Worm (Caenorhabditis elegans) whole organism, young adult: Measurements from ENCODE around the gene str-7.
A peak's percentile ranks its signal among the peaks of the same experiment; 100 is the strongest.

Source experiments
- B0035.1 ChIP-seq: sonication (generic microtip); optimal IDR thresholded peaks from 2 replicates; lab custom pipeline; 2016; ENCODE audit warnings: missing genetic modification characterization, mild to moderate bottlenecking, missing compliant biosample characterization, missing genotype, missing genetic modification reagents
- B0336.3 ChIP-seq: fragments of 200-800 bp; sonication (Bioruptor generic); IDR thresholded peaks from 2 replicates; pipeline ENCODE4 v1.3.6; 2022; ENCODE audit warnings: missing genetic modification characterization, missing compliant biosample characterization
- C17E4.6 ChIP-seq: fragments of 200-800 bp; sonication (Bioruptor generic); IDR thresholded peaks from 2 replicates; pipeline ENCODE4 v1.3.6; 2022; ENCODE audit warnings: missing genetic modification reagents, missing genetic modification characterization, missing compliant biosample characterization
- F33H1.4 ChIP-seq: fragments of 200-800 bp; sonication (Bioruptor generic); IDR thresholded peaks from 2 replicates; pipeline ENCODE4 v1.3.6; 2022; ENCODE audit warnings: missing genetic modification reagents, missing genetic modification characterization, missing compliant biosample characterization
- F39B2.1 ChIP-seq: fragments of 200-800 bp; sonication (Bioruptor generic); IDR thresholded peaks from 2 replicates; pipeline ENCODE4 v1.3.6; 2022; ENCODE audit warnings: missing genetic modification reagents, missing genetic modification characterization, missing compliant biosample characterization
- K12H6.12 ChIP-seq: fragments of 200-800 bp; sonication (Bioruptor generic); optimal IDR thresholded peaks from 2 replicates; lab custom pipeline; 2018; ENCODE audit warnings: mild to moderate bottlenecking, missing genetic modification characterization, missing compliant biosample characterization
- T07F8.4 ChIP-seq: sonication (generic microtip); optimal IDR thresholded peaks from 2 replicates; lab custom pipeline; 2016; ENCODE audit warnings: mild to moderate bottlenecking, missing genetic modification characterization, moderate library complexity, missing compliant biosample characterization
- Y53G8AR.9 ChIP-seq: fragments of 200-800 bp; sonication (Bioruptor generic); conservative IDR thresholded peaks from 2 replicates; pipeline ENCODE4 v1.3.6; 2022; ENCODE audit warnings: missing genetic modification reagents, missing genetic modification characterization, missing compliant biosample characterization
- Y79H2A.3 ChIP-seq: fragments of 200-800 bp; sonication (Bioruptor generic); conservative IDR thresholded peaks from 2 replicates; pipeline ENCODE4 v1.3.6; 2022; ENCODE audit warnings: missing genetic modification reagents, missing genetic modification characterization, missing compliant biosample characterization
- ZK185.1 ChIP-seq: sonication (generic microtip); optimal IDR thresholded peaks from 2 replicates; lab custom pipeline; 2016; ENCODE audit warnings: mild to moderate bottlenecking, missing genetic modification characterization, missing compliant biosample characterization; ENCODE audit not compliant: poor library complexity, severe bottlenecking
- akir-1 ChIP-seq: fragments of 200-800 bp; sonication (Bioruptor generic); optimal IDR thresholded peaks from 2 replicates; lab custom pipeline; 2018; ENCODE audit warnings: mild to moderate bottlenecking, missing genetic modification characterization, moderate library complexity, missing compliant biosample characterization
- athp-1 ChIP-seq: sonication (generic microtip); optimal IDR thresholded peaks from 2 replicates; lab custom pipeline; 2017; ENCODE audit warnings: mild to moderate bottlenecking, missing genetic modification characterization, missing compliant biosample characterization
- attf-3 ChIP-seq: fragments of 200-800 bp; sonication (Bioruptor generic); conservative IDR thresholded peaks from 2 replicates; pipeline ENCODE4 v1.3.6; 2022; ENCODE audit warnings: missing genetic modification reagents, missing genetic modification characterization, missing compliant biosample characterization
- attf-5 ChIP-seq: fragments of 200-800 bp; sonication (Bioruptor generic); optimal IDR thresholded peaks from 2 replicates; lab custom pipeline; 2018; ENCODE audit warnings: mild to moderate bottlenecking, missing genetic modification characterization, missing compliant biosample characterization
- cebp-1 ChIP-seq, 2 experiments: fragments of 200-800 bp in 1 of 2; sonication (Bioruptor generic) in 1 of 2; sonication (generic microtip) in 1 of 2; IDR thresholded peaks in 1 of 2; optimal IDR thresholded peaks in 1 of 2; 2 replicates each; pipeline versions ENCODE4 v1.3.6 to Lab custom; 2017 to 2022; ENCODE audit warnings: missing compliant biosample characterization in 2 of 2, missing genetic modification characterization in 2 of 2, mild to moderate bottlenecking in 1 of 2, missing genetic modification reagents in 1 of 2, moderate library complexity in 1 of 2
- cebp-2 ChIP-seq: fragments of 200-800 bp; sonication (Bioruptor generic); IDR thresholded peaks from 2 replicates; pipeline ENCODE4 v1.3.6; 2022; ENCODE audit warnings: missing genetic modification characterization, missing compliant biosample characterization
- ceh-27 ChIP-seq: fragments of 200-800 bp; sonication (Bioruptor generic); optimal IDR thresholded peaks from 2 replicates; lab custom pipeline; 2018; ENCODE audit warnings: mild to moderate bottlenecking, missing genetic modification characterization, moderate library complexity, missing compliant biosample characterization
- egl-18 ChIP-seq: fragments of 200-800 bp; sonication (Bioruptor generic); IDR thresholded peaks from 2 replicates; pipeline ENCODE4 v1.3.6; 2022; ENCODE audit warnings: missing genetic modification reagents, missing genetic modification characterization, missing compliant biosample characterization
- egl-44 ChIP-seq: fragments of 200-800 bp; sonication (Bioruptor generic); IDR thresholded peaks from 2 replicates; pipeline ENCODE4 v1.3.6; 2022; ENCODE audit warnings: missing genetic modification reagents, missing genetic modification characterization, missing compliant biosample characterization
- ekl-4 ChIP-seq: fragments of 200-800 bp; sonication (Bioruptor generic); IDR thresholded peaks from 2 replicates; pipeline ENCODE4 v1.3.6; 2022; ENCODE audit warnings: missing genetic modification reagents, missing genetic modification characterization, missing compliant biosample characterization
- him-1 ChIP-seq: sonication (generic microtip); optimal IDR thresholded peaks from 2 replicates; lab custom pipeline; 2016; ENCODE audit warnings: missing genotype, missing genetic modification reagents, missing genetic modification characterization, missing compliant biosample characterization
- hlh-12 ChIP-seq: sonication (generic microtip); optimal IDR thresholded peaks from 2 replicates; lab custom pipeline; 2016; ENCODE audit warnings: missing genetic modification characterization, missing compliant biosample characterization
- hmg-20 ChIP-seq: fragments of 200-800 bp; sonication (Bioruptor generic); IDR thresholded peaks from 2 replicates; pipeline ENCODE4 v1.3.6; 2022; ENCODE audit warnings: missing genetic modification reagents, missing genetic modification characterization, missing compliant biosample characterization
- lsl-1 ChIP-seq: fragments of 200-800 bp; sonication (Bioruptor generic); optimal IDR thresholded peaks from 2 replicates; lab custom pipeline; 2018; ENCODE audit warnings: mild to moderate bottlenecking, missing genetic modification characterization, moderate library complexity, missing compliant biosample characterization
- madf-10 ChIP-seq: sonication (generic microtip); optimal IDR thresholded peaks from 2 replicates; lab custom pipeline; 2016; ENCODE audit warnings: mild to moderate bottlenecking, missing genetic modification characterization, missing compliant biosample characterization
- madf-3 ChIP-seq: fragments of 200-800 bp; sonication (Bioruptor generic); IDR thresholded peaks from 2 replicates; pipeline ENCODE4 v1.3.6; 2022; ENCODE audit warnings: missing genetic modification reagents, missing genetic modification characterization, missing compliant biosample characterization
- mes-4 ChIP-seq: sonication (generic microtip); optimal IDR thresholded peaks from 2 replicates; lab custom pipeline; 2016; ENCODE audit warnings: missing genotype, missing genetic modification characterization, missing compliant biosample characterization
- nfya-2 ChIP-seq: fragments of 200-800 bp; sonication (Bioruptor generic); IDR thresholded peaks from 2 replicates; pipeline ENCODE4 v1.3.6; 2022; ENCODE audit warnings: missing genetic modification reagents, missing genetic modification characterization, missing compliant biosample characterization
- nfyb-1 ChIP-seq: fragments of 200-800 bp; sonication (Bioruptor generic); IDR thresholded peaks from 2 replicates; pipeline ENCODE4 v1.3.6; 2022; ENCODE audit warnings: missing genetic modification reagents, missing genetic modification characterization, missing compliant biosample characterization
- nhr-120 ChIP-seq: fragments of 200-800 bp; sonication (Bioruptor generic); IDR thresholded peaks from 2 replicates; pipeline ENCODE4 v1.3.6; 2022; ENCODE audit warnings: missing genetic modification characterization, missing compliant biosample characterization
- nhr-27 ChIP-seq: fragments of 200-800 bp; sonication (Bioruptor generic); optimal IDR thresholded peaks from 2 replicates; lab custom pipeline; 2018; ENCODE audit warnings: mild to moderate bottlenecking, missing genetic modification characterization, moderate library complexity, missing compliant biosample characterization
- nhr-80 ChIP-seq: sonication (generic microtip); optimal IDR thresholded peaks from 2 replicates; lab custom pipeline; 2016; ENCODE audit warnings: missing genetic modification characterization, missing compliant biosample characterization
- nhr-90 ChIP-seq: sonication (generic microtip); optimal IDR thresholded peaks from 2 replicates; lab custom pipeline; 2016; ENCODE audit warnings: missing genotype, mild to moderate bottlenecking, missing genetic modification characterization, missing compliant biosample characterization
- repo-1 ChIP-seq: sonication (generic microtip); optimal IDR thresholded peaks from 2 replicates; lab custom pipeline; 2017; ENCODE audit warnings: mild to moderate bottlenecking, missing genetic modification characterization, missing compliant biosample characterization
- sdz-38 ChIP-seq: sonication (generic microtip); optimal IDR thresholded peaks from 2 replicates; lab custom pipeline; 2016; ENCODE audit warnings: missing genotype, missing genetic modification characterization, missing compliant biosample characterization
- somi-1 ChIP-seq: fragments of 200-800 bp; sonication (Bioruptor generic); optimal IDR thresholded peaks from 2 replicates; lab custom pipeline; 2018; ENCODE audit warnings: mild to moderate bottlenecking, missing genetic modification characterization, missing compliant biosample characterization
- unc-130 ChIP-seq: sonication (generic microtip); optimal IDR thresholded peaks from 2 replicates; lab custom pipeline; 2016; ENCODE audit warnings: missing genetic modification reagents, missing genetic modification characterization, missing compliant biosample characterization
- zfh-2 ChIP-seq: fragments of 200-800 bp; sonication (Bioruptor generic); conservative IDR thresholded peaks from 2 replicates; pipeline ENCODE4 v1.3.6; 2022; ENCODE audit warnings: missing genetic modification reagents, missing genetic modification characterization, missing compliant biosample characterization
- ztf-18 ChIP-seq: sonication (generic microtip); optimal IDR thresholded peaks from 2 replicates; lab custom pipeline; 2016; ENCODE audit warnings: missing genotype, mild to moderate bottlenecking, missing genetic modification characterization, missing compliant biosample characterization
- ztf-25 ChIP-seq: fragments of 200-800 bp; sonication (Bioruptor generic); IDR thresholded peaks from 2 replicates; pipeline ENCODE4 v1.3.6; 2022; ENCODE audit warnings: missing genetic modification reagents, missing genetic modification characterization, missing compliant biosample characterization
- ztf-26 ChIP-seq: sonication (generic microtip); optimal IDR thresholded peaks from 2 replicates; lab custom pipeline; 2017; ENCODE audit warnings: missing genetic modification characterization, missing compliant biosample characterization
- ztf-6 ChIP-seq: fragments of 200-800 bp; sonication (Bioruptor generic); IDR thresholded peaks from 2 replicates; pipeline ENCODE4 v1.3.6; 2022; ENCODE audit warnings: missing genetic modification reagents, missing genetic modification characterization, missing compliant biosample characterization

str-7 gene

ce11 chrV:16137043-16137442 lies 37.7 kb upstream of the str-7 start, which contains the start of gene F44G3.7:
F44G3.7 (minus strand) TSS chrV:16137143.
- TF ChIP-seq sdz-38 (tag; lab: Kevin White, UChicago): no peak

ce11 chrV:16132705-16133104 lies 33.4 kb upstream of the str-7 start, which contains the start of gene fbxa-144:
fbxa-144 (minus strand) TSS chrV:16132805.
- TF ChIP-seq madf-3 (GFP tag; lab: Robert Waterston, UW): no peak
- TF ChIP-seq nhr-120 (GFP tag; lab: Robert Waterston, UW): no peak
- TF ChIP-seq B0336.3 (GFP tag; lab: Robert Waterston, UW): no peak
- no peak for TF ChIP-seq nhr-90 (tag; lab: Kevin White, UChicago)
- no peak for TF ChIP-seq hmg-20 (GFP tag; lab: Robert Waterston, UW)
- TF ChIP-seq nfya-2 (GFP tag; lab: Robert Waterston, UW): no peak
- TF ChIP-seq him-1: no peak
- TF ChIP-seq lsl-1 (GFP tag; lab: Kevin White, UChicago): no peak
- no peak for TF ChIP-seq nhr-27 (tag; lab: Kevin White, UChicago)
- no peak for TF ChIP-seq attf-3 (GFP tag; lab: Robert Waterston, UW)
- no peak for TF ChIP-seq athp-1 (tag; lab: Kevin White, UChicago)

ce11 chrV:16132215-16132614 lies 32.9 kb upstream of the str-7 start:
- no peak for TF ChIP-seq ZK185.1 (tag; lab: Kevin White, UChicago)
- peak; percentile 76; the same call in 1 of the 2 replicates for TF ChIP-seq cebp-1 (GFP tag; IDR thresholded peaks at IDR 0.05; lab: Robert Waterston, UW)
- peak; percentile 95 for TF ChIP-seq cebp-1 (tag; optimal IDR thresholded peaks at IDR 0.05; lab: Kevin White, UChicago)
- TF ChIP-seq repo-1: no peak
- TF ChIP-seq akir-1 (GFP tag; lab: Kevin White, UChicago): no peak
- no peak for TF ChIP-seq K12H6.12
- TF ChIP-seq nfyb-1 (GFP tag; lab: Robert Waterston, UW): no peak
- no peak for TF ChIP-seq hlh-12 (tag; lab: Kevin White, UChicago)
- TF ChIP-seq T07F8.4 (tag; lab: Kevin White, UChicago): no peak

- TF ChIP-seq somi-1 (GFP tag; lab: Kevin White, UChicago) (no peak), T07F8.4 (tag; lab: Kevin White, UChicago) (no peak), sdz-38 (tag; lab: Kevin White, UChicago) (no peak), cebp-2 (no peak), C17E4.6 (GFP tag; lab: Robert Waterston, UW) (no peak), ceh-27 (GFP tag; lab: Kevin White, UChicago) (no peak), attf-5 (GFP tag; lab: Kevin White, UChicago) (no peak), unc-130 (GFP tag; lab: Kevin White, UChicago) (no peak), nhr-27 (tag; lab: Kevin White, UChicago) (no peak), madf-10 (tag; lab: Kevin White, UChicago) (no peak), B0035.1 (no peak), mes-4 (tag; lab: Kevin White, UChicago) (no peak), K12H6.12 (no peak), egl-18 (GFP tag; lab: Robert Waterston, UW) (no peak), ztf-6 (GFP tag; lab: Robert Waterston, UW) (no peak)
These were observed 31.9 kb upstream of the str-7 start, which contains the start of gene fbxa-142 for ce11 chrV:16131249-16131648. fbxa-142 (minus strand) TSS chrV:16131349.

- TF ChIP-seq Y53G8AR.9 (no peak), hlh-12 (tag; lab: Kevin White, UChicago) (no peak), ztf-26 (tag; lab: Kevin White, UChicago) (no peak), ztf-18 (no peak), F39B2.1 (GFP tag; lab: Robert Waterston, UW) (no peak), Y79H2A.3 (GFP tag; lab: Robert Waterston, UW) (no peak), nhr-27 (tag; lab: Kevin White, UChicago) (no peak), mes-4 (tag; lab: Kevin White, UChicago) (no peak), egl-44 (GFP tag; lab: Robert Waterston, UW) (no peak), nhr-80 (tag; lab: Kevin White, UChicago) (peak; percentile 31), ztf-25 (GFP tag; lab: Robert Waterston, UW) (no peak), somi-1 (GFP tag; lab: Kevin White, UChicago) (no peak), zfh-2 (no peak), cebp-1 (GFP tag; IDR thresholded peaks at IDR 0.05; lab: Robert Waterston, UW) (no peak), cebp-1 (tag; optimal IDR thresholded peaks at IDR 0.05; lab: Kevin White, UChicago) (peak; percentile 29), F33H1.4 (no peak), ekl-4 (no peak)
- TF ChIP-seq, all 124 proteins: peak for 2
These were observed 29.8 kb upstream of the str-7 start for ce11 chrV:16129116-16129515.
